Worm (Caenorhabditis elegans) whole organism, mixed stage, embryonic: ENCODE data around the gene gmps-1.
"Not testable (repeated sequence)": the region's sequence is repeated elsewhere in the genome, so short reads cannot be mapped to it uniquely, and the experiment has no call there.

Experiments
- M03D4.4 ChIP-seq: sonication (generic microtip); optimal IDR thresholded peaks from 2 replicates; lab custom pipeline; 2017; ENCODE audit warnings: mild to moderate bottlenecking, missing genetic modification characterization, missing compliant biosample characterization
- ceh-39 ChIP-seq: fragments of 150-350 bp; optimal IDR thresholded peaks from 2 replicates; lab custom pipeline; 2014; ENCODE audit warnings: missing biosample characterization, missing genetic modification characterization
- ceh-83 ChIP-seq: fragments of 200-800 bp; sonication (Bioruptor generic); optimal IDR thresholded peaks from 2 replicates; lab custom pipeline; 2018; ENCODE audit warnings: mild to moderate bottlenecking, missing genetic modification characterization, missing compliant biosample characterization
- ces-1 ChIP-seq: fragments of 150-350 bp; optimal IDR thresholded peaks from 2 replicates; lab custom pipeline; 2014; ENCODE audit warnings: missing biosample characterization, missing genetic modification reagents, missing genetic modification characterization
- cnd-1 ChIP-seq: fragments of 200-800 bp; sonication (Bioruptor generic); optimal IDR thresholded peaks from 2 replicates; lab custom pipeline; 2018; ENCODE audit warnings: mild to moderate bottlenecking, missing genetic modification characterization, missing compliant biosample characterization
- drap-1 ChIP-seq: fragments of 200-800 bp; sonication (Bioruptor generic); optimal IDR thresholded peaks from 3 replicates; lab custom pipeline; 2018; ENCODE audit warnings: mild to moderate bottlenecking, missing genetic modification characterization, missing compliant biosample characterization
- elt-1 ChIP-seq: sonication (generic microtip); optimal IDR thresholded peaks from 2 replicates; lab custom pipeline; 2017; ENCODE audit warnings: missing genetic modification characterization, mild to moderate bottlenecking, missing compliant biosample characterization, antibody characterized with exemption, moderate library complexity, borderline replicate concordance; ENCODE audit not compliant: insufficient read depth
- elt-3 ChIP-seq: fragments of 150-350 bp; optimal IDR thresholded peaks from 2 replicates; lab custom pipeline; 2014; ENCODE audit warnings: missing biosample characterization, missing genetic modification characterization
- flh-1 ChIP-seq: fragments of 200-800 bp; sonication (Bioruptor generic); optimal IDR thresholded peaks from 2 replicates; lab custom pipeline; 2018; ENCODE audit warnings: mild to moderate bottlenecking, missing genetic modification characterization, moderate library complexity, missing compliant biosample characterization
- ham-2 ChIP-seq: fragments of 200-800 bp; sonication (Bioruptor generic); optimal IDR thresholded peaks from 2 replicates; lab custom pipeline; 2018; ENCODE audit warnings: mild to moderate bottlenecking, missing genetic modification characterization, missing compliant biosample characterization
- hlh-1 ChIP-seq: fragments of 150-350 bp; optimal IDR thresholded peaks from 2 replicates; lab custom pipeline; 2014; ENCODE audit warnings: missing biosample characterization, missing genetic modification reagents, missing genetic modification characterization
- lin-13 ChIP-seq: fragments of 150-350 bp; optimal IDR thresholded peaks from 2 replicates; lab custom pipeline; 2014; ENCODE audit warnings: missing biosample characterization, missing genetic modification characterization
- lin-32 ChIP-seq: fragments of 200-800 bp; sonication (Bioruptor generic); optimal IDR thresholded peaks from 2 replicates; lab custom pipeline; 2018; ENCODE audit warnings: mild to moderate bottlenecking, missing genetic modification characterization, missing compliant biosample characterization
- lsy-2 ChIP-seq: fragments of 150-350 bp; optimal IDR thresholded peaks from 2 replicates; lab custom pipeline; 2014; ENCODE audit warnings: missing biosample characterization, missing genetic modification characterization
- mab-5 ChIP-seq: fragments of 150-350 bp; optimal IDR thresholded peaks from 2 replicates; lab custom pipeline; 2014; ENCODE audit warnings: missing biosample characterization, missing genetic modification characterization
- mep-1 ChIP-seq: fragments of 150-350 bp; optimal IDR thresholded peaks from 2 replicates; lab custom pipeline; 2017; ENCODE audit warnings: missing biosample characterization, missing genetic modification reagents, missing genetic modification characterization, inconsistent platforms
- nhr-12 ChIP-seq: fragments of 150-350 bp; optimal IDR thresholded peaks from 2 replicates; lab custom pipeline; 2014; ENCODE audit warnings: missing biosample characterization, missing genetic modification characterization
- nhr-28 ChIP-seq: fragments of 150-350 bp; optimal IDR thresholded peaks from 2 replicates; lab custom pipeline; 2014; ENCODE audit warnings: missing biosample characterization, missing genetic modification characterization
- nhr-76 ChIP-seq: sonication (generic microtip); optimal IDR thresholded peaks from 2 replicates; lab custom pipeline; 2017; ENCODE audit warnings: missing biosample characterization, missing genetic modification characterization
- sem-2 ChIP-seq: fragments of 200-800 bp; sonication (Bioruptor generic); optimal IDR thresholded peaks from 2 replicates; lab custom pipeline; 2018; ENCODE audit warnings: mild to moderate bottlenecking, missing genetic modification characterization, missing compliant biosample characterization
- sptf-1 ChIP-seq: sonication (generic microtip); optimal IDR thresholded peaks from 2 replicates; lab custom pipeline; 2017; ENCODE audit warnings: mild to moderate bottlenecking, missing genetic modification characterization, moderate library complexity, missing compliant biosample characterization
- tbx-8 ChIP-seq: fragments of 200-800 bp; sonication (Bioruptor generic); optimal IDR thresholded peaks from 2 replicates; lab custom pipeline; 2018; ENCODE audit warnings: mild to moderate bottlenecking, missing genetic modification characterization, moderate library complexity, missing compliant biosample characterization
- unc-120 ChIP-seq: sonication (generic microtip); optimal IDR thresholded peaks from 2 replicates; lab custom pipeline; 2017; ENCODE audit warnings: missing genetic modification characterization, missing compliant biosample characterization; ENCODE audit not compliant: poor library complexity, severe bottlenecking
- unc-39 ChIP-seq: fragments of 150-350 bp; optimal IDR thresholded peaks from 2 replicates; lab custom pipeline; 2014; ENCODE audit warnings: missing biosample characterization, missing genetic modification characterization
- unc-62 ChIP-seq: fragments of 150-350 bp; optimal IDR thresholded peaks from 2 replicates; lab custom pipeline; 2014; ENCODE audit warnings: missing biosample characterization, missing genetic modification reagents, missing genetic modification characterization
- zip-8 ChIP-seq: fragments of 150-350 bp; optimal IDR thresholded peaks from 2 replicates; lab custom pipeline; 2014; ENCODE audit warnings: missing biosample characterization, missing genetic modification characterization
- ztf-11 ChIP-seq: fragments of 150-350 bp; optimal IDR thresholded peaks from 2 replicates; lab custom pipeline; 2014; ENCODE audit warnings: missing biosample characterization, missing genetic modification characterization

gmps-1 gene

DNA sequence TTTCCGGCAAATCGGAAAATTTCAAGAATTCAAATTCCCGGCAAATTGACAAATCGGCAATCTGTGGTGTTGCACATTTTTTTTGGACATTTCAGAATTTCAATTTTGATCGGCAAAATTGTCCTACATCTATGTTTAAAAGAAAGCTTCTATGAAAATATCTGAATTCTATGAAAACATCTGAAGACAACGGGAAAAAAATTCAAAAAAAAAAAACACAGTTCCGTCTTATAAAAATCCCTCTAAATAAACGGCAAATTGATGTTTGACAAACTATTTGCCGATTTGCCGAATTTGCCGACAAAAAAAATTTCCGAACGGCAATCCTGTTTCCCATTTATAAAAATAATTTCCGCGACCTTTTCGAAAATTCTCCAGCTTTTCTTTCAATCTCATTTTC, 45.8 kb upstream of the gmps-1 start, which contains the start of gene F44F4.15:
Gene F44F4.15 (plus strand): TSS at position 301 of the 400 bp plus-strand sequence.
- no peak for TF ChIP-seq unc-39 (tag; lab: Kevin White, UChicago)
- TF ChIP-seq zip-8 (tag; lab: Kevin White, UChicago), result no peak

ce11 chrII:10912995-10913394, 44.5 kb upstream of the gmps-1 start:
- TF ChIP-seq ztf-11 (tag; lab: Kevin White, UChicago) (no peak), ceh-83 (no peak), unc-120 (tag; lab: Kevin White, UChicago) (no peak), ces-1 (no peak), nhr-28 (tag; lab: Kevin White, UChicago) (no peak), hlh-1 (no peak), elt-3 (tag; lab: Kevin White, UChicago) (no peak), unc-39 (tag; lab: Kevin White, UChicago) (no peak), ceh-39 (tag; lab: Kevin White, UChicago) (no peak), cnd-1 (no peak), lsy-2 (tag; lab: Kevin White, UChicago) (no peak), lin-32 (GFP tag; lab: Kevin White, UChicago) (no peak), tbx-8 (GFP tag; lab: Kevin White, UChicago) (no peak), M03D4.4 (no peak), elt-1 (tag; lab: Kevin White, UChicago) (no peak), sem-2 (GFP tag; lab: Kevin White, UChicago) (no peak), flh-1 (GFP tag; lab: Kevin White, UChicago) (no peak)

- no peak for TF ChIP-seq ztf-11 (tag; lab: Kevin White, UChicago)
- TF ChIP-seq ceh-39 (tag; lab: Kevin White, UChicago), result no peak
- no peak for TF ChIP-seq mab-5
Observed at ce11 chrII:10910219-10910618, 41.7 kb upstream of the gmps-1 start, which contains the start of gene sra-11. sra-11 (minus strand) TSS chrII:10910319.

DNA sequence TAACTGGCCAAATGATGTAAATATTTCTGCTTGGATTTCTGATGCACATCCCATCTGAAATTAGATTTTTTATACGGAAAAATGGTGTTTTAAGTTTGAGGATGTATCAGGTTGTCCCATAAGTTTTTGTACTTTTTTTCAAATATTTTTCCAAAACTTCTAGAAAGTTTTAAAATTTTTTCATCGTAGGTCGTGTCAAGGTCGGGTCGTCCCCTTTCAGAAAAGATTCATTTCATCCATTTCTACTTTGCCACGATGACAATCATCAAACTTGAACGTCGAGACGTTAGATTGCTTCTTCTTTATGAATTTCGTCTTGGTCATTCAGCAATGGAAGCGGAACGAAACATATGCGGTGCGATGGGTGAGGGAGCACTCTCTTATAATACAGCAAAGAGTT, 35.9 kb upstream of the gmps-1 start, which contains the start of gene sra-12:
Gene sra-12 (minus strand): TSS at position 101 of the 400 bp plus-strand sequence.
- not testable (repeated sequence) for TF ChIP-seq elt-3 (tag; lab: Kevin White, UChicago); lsy-2 (tag; lab: Kevin White, UChicago); M03D4.4

DNA sequence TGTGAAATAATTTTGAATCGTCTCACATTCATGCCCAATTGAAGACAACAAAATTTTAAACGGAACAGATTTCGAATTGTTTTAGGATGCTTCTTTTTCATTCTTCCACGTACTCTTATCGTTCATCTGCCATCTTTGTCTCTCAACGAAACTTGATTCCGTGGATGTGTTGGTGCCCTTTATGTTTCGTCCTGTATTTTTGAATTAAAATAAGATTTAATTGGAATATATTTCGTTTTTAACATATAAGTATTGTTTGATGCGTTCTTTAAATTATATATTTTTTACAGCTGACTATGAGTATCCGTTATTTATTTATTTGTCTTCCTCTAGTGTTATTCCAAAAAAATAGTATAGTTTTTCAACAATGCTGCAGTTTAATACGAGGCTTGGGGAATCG, 33.6 kb upstream of the gmps-1 start, which contains the start of gene gly-1:
Gene gly-1 (minus strand): TSS at position 101 of the 400 bp plus-strand sequence.
- TF ChIP-seq drap-1 (GFP tag; lab: Kevin White, UChicago) (no peak), elt-3 (tag; lab: Kevin White, UChicago) (no peak), flh-1 (GFP tag; lab: Kevin White, UChicago) (no peak)
- TF ChIP-seq, all 35 proteins: peak for 0

DNA sequence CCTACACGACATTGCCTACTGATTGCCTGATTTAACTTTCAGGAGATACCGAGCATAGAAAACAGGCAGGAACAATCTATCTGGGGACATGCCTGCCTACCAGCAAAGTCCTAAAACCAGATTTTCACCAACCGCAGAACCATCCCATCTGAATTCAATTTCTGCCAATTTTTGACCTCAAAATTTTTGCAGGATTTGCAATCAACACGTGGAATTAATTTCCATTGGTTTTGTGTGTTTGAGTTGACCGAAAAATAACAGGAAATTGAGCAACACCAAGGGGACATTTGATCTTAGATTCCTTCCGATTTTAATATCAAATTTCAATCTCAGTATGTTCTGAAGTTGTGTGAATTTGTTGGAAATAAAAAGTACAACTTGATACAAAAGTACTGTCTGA, 30.5 kb upstream of the gmps-1 start:
- TF ChIP-seq ham-2 (GFP tag; lab: Kevin White, UChicago), result no peak
- TF ChIP-seq mep-1, result no peak
- no peak for TF ChIP-seq unc-120 (tag; lab: Kevin White, UChicago)
- TF ChIP-seq sem-2 (GFP tag; lab: Kevin White, UChicago), result no peak
- TF ChIP-seq cnd-1, result no peak
- no peak for TF ChIP-seq elt-3 (tag; lab: Kevin White, UChicago)
- no peak for TF ChIP-seq unc-62 (GFP tag; lab: Kevin White, UChicago)
- no peak for TF ChIP-seq ztf-11 (tag; lab: Kevin White, UChicago)

DNA sequence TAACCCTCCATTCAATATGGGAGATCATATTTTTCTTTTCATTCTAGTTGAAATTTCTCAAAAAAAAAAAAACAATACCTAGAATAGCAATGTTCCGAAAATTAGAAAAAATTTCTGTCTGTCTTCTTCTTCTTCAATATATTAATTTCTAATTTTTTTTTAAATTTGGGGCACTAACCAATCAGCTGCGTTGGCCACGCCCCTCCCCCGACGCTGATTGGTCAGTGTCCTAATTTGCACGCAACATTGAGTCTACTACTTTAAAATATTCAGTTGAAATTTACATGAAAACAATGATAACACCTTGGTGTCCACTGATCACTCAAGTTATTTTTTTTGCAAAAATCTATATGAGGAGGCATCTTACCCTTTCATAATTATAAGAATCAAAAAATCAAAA, 27.4 kb upstream of the gmps-1 start:
- TF ChIP-seq unc-62 (GFP tag; lab: Kevin White, UChicago) (no peak), ceh-83 (no peak), nhr-12 (tag; lab: Kevin White, UChicago) (no peak), sptf-1 (tag; lab: Kevin White, UChicago) (no peak), lin-13 (tag; lab: Kevin White, UChicago) (no peak), M03D4.4 (no peak), mep-1 (no peak), unc-39 (tag; lab: Kevin White, UChicago) (no peak), nhr-76 (no peak), elt-3 (tag; lab: Kevin White, UChicago) (no peak)
